Fruit fly (Drosophila melanogaster): ENCODE data around the gene Ref1.

DNA sequence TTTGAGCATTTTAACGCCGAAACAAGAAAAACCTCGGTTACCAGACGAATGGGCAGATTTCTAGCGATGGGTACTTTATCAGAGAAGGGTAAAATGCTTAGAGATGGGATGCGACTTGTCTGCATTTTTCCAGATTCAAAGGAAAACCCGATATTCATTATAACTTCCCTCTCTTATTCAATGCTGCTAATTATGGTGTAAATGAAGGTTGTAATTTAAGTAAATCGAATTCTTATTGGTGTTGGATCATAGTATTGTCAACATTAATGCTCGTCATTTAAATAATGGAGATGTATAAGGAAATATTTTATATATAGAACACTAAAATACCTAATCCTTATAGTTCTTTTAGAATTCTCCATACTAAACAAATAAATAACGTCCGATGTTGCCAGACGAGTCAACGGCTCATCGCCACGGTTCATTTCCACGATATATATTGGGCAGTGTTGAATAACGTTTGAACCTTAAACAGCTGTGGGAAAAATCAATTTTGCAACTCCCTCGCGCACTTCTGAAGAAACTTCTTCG is 44.0 kb upstream of the Ref1 start, which contains the start of the genes Alh and CG10098:
- TF ChIP-seq CG8478 (optimal IDR thresholded peaks at IDR 0.05) (no peak), CTCF (optimal IDR thresholded peaks at IDR 0.05) (peak in 1 of 2 experiments; percentile 21)

Measured in S2 (cell line).